Worm (Caenorhabditis elegans) whole organism, midembryonic: ENCODE measurements around the gene jmjd-2.

Experiments
- T22C8.4 ChIP-seq: fragments of 200-800 bp; sonication (Bioruptor generic); IDR thresholded peaks from 2 replicates; pipeline ENCODE4 v1.3.6; 2022; ENCODE audit warnings: missing genetic modification characterization, missing compliant biosample characterization
- cog-1 ChIP-seq: sonication (generic microtip); optimal IDR thresholded peaks from 2 replicates; lab custom pipeline; 2016; ENCODE audit warnings: missing genetic modification characterization, missing compliant biosample characterization
- flt-1 ChIP-seq: fragments of 200-800 bp; sonication (Bioruptor generic); IDR thresholded peaks from 2 replicates; pipeline ENCODE4 v1.3.6; 2022; ENCODE audit warnings: missing genetic modification characterization, missing compliant biosample characterization
- klf-2 ChIP-seq: fragments of 200-800 bp; sonication (Bioruptor generic); conservative IDR thresholded peaks from 2 replicates; pipeline ENCODE4 v1.3.6; 2022; ENCODE audit warnings: missing genetic modification reagents, missing genetic modification characterization, missing compliant biosample characterization
- ztf-23 ChIP-seq: fragments of 200-800 bp; sonication (Bioruptor generic); IDR thresholded peaks from 2 replicates; pipeline ENCODE4 v1.3.6; 2022; ENCODE audit warnings: missing genetic modification reagents, missing genetic modification characterization, missing compliant biosample characterization

DNA sequence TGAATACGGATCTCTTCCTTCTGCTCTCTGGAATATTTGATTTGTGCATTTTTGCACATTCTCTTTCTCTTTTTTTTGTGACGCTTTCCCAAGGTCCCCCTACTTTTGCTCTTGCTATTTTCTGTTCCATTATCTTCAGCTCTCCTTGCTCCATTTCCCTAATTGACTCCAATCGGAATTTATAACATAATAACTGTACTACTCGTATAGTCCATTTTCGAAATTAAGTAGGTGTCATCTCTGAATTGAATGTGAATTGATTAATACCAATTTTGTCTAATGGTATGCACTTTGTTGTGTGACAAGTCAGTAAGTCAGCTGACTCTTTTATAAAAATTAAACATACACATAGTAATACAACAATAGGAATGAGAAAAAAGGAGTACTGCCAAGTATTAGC is 47.5 kb downstream of the jmjd-2 start:
- no peak for TF ChIP-seq flt-1
- no peak for TF ChIP-seq klf-2 (GFP tag; lab: Robert Waterston, UW)
- TF ChIP-seq ztf-23 (GFP tag; lab: Robert Waterston, UW) = no peak
- TF ChIP-seq T22C8.4 (GFP tag; lab: Robert Waterston, UW) = no peak
- TF ChIP-seq cog-1 (tag; lab: Kevin White, UChicago) = no peak
